Fruit fly (Drosophila melanogaster) whole organism, prepupa: ENCODE data around the gene CG8173.

Experiments used
- CG11294 ChIP-seq: fragments of 200-800 bp; sonication (Bioruptor generic); IDR thresholded peaks from 2 replicates; pipeline ENCODE4 v1.3.6; 2022; ENCODE audit warnings: missing biosample characterization, missing genetic modification characterization
- CG11762 ChIP-seq: fragments of 200-800 bp; sonication (Bioruptor generic); optimal IDR thresholded peaks from 3 replicates; lab custom pipeline; 2016; ENCODE audit warnings: missing biosample characterization, missing genetic modification characterization; ENCODE audit not compliant: insufficient read depth
- CG34406 ChIP-seq: fragments of 200-800 bp; sonication (Bioruptor generic); optimal IDR thresholded peaks from 3 replicates; lab custom pipeline; 2016; ENCODE audit warnings: missing biosample characterization, missing genetic modification characterization
- CG6854 ChIP-seq: fragments of 200-800 bp; sonication (Bioruptor generic); optimal IDR thresholded peaks from 2 replicates; lab custom pipeline; 2017; ENCODE audit warnings: missing biosample characterization, mild to moderate bottlenecking, missing genetic modification characterization
- CG8119 ChIP-seq: fragments of 200-800 bp; sonication (Bioruptor generic); IDR thresholded peaks from 3 replicates; pipeline ENCODE4 v1.3.6; 2022; ENCODE audit warnings: missing biosample characterization, missing genetic modification characterization
- Eip93F ChIP-seq: fragments of 200-800 bp; sonication (Bioruptor generic); optimal IDR thresholded peaks from 2 replicates; lab custom pipeline; 2016; ENCODE audit warnings: missing biosample characterization, mild to moderate bottlenecking, missing genetic modification characterization
- Hr39 ChIP-seq: fragments of 200-800 bp; sonication (Bioruptor generic); optimal IDR thresholded peaks from 2 replicates; lab custom pipeline; 2016; ENCODE audit warnings: missing biosample characterization, missing genetic modification characterization
- Sox102F ChIP-seq: fragments of 200-800 bp; sonication (Bioruptor generic); optimal IDR thresholded peaks from 2 replicates; lab custom pipeline; 2016; ENCODE audit warnings: missing biosample characterization, mild to moderate bottlenecking, missing genetic modification characterization
- Sox14 ChIP-seq: fragments of 200-800 bp; sonication (Bioruptor generic); optimal IDR thresholded peaks from 3 replicates; lab custom pipeline; 2016; ENCODE audit warnings: missing biosample characterization, missing genetic modification characterization
- esn ChIP-seq: fragments of 200-800 bp; sonication (Bioruptor generic); optimal IDR thresholded peaks from 2 replicates; lab custom pipeline; 2016; ENCODE audit warnings: missing biosample characterization, mild to moderate bottlenecking, missing genetic modification characterization, moderate library complexity

dm6 chrX:17708843-17709242 is 610 bp downstream of the CG8173 start:
- TF ChIP-seq CG11294 (GFP tag; lab: Robert Waterston, UW) = no peak
- TF ChIP-seq CG6854 (GFP tag; lab: Kevin White, UChicago) = no peak
- TF ChIP-seq esn (GFP tag; lab: Kevin White, UChicago) = no peak
- TF ChIP-seq Hr39 (GFP tag; lab: Kevin White, UChicago) = no peak
- TF ChIP-seq Eip93F (GFP tag; lab: Kevin White, UChicago) = no peak
- TF ChIP-seq Sox102F (GFP tag; lab: Kevin White, UChicago) = no peak
- no peak for TF ChIP-seq CG11762
- no peak for TF ChIP-seq CG34406 (GFP tag; lab: Kevin White, UChicago)
- TF ChIP-seq CG8119 = no peak
- no peak for TF ChIP-seq Sox14
